Worm (Caenorhabditis elegans): ENCODE measurements around the gene rpl-16.

Gene rpl-16

ce11 chrIII:3488224-3488623 is 15.2 kb downstream of the rpl-16 start, which contains the start of gene C34C12.7:
Gene C34C12.7, minus strand, starts transcription at chrIII:3488341.
- TF ChIP-seq ztf-11 (tag; optimal IDR thresholded peaks at IDR 0.05) (no peak), eor-1 (tag; optimal IDR thresholded peaks at IDR 0.05) (no peak), ceh-82 (tag; optimal IDR thresholded peaks at IDR 0.05) (no peak), lin-15B (tag; optimal IDR thresholded peaks at IDR 0.05) (no peak), elt-2 (tag; optimal IDR thresholded peaks at IDR 0.05) (no peak), nhr-77 (tag; optimal IDR thresholded peaks at IDR 0.05) (no peak), daf-12 (tag; optimal IDR thresholded peaks at IDR 0.05) (no peak), jun-1 (tag; optimal IDR thresholded peaks at IDR 0.05) (no peak), elt-1 (tag; optimal IDR thresholded peaks at IDR 0.05) (no peak), nhr-23 (tag; optimal IDR thresholded peaks at IDR 0.05) (no peak), unc-39 (tag; optimal IDR thresholded peaks at IDR 0.05) (no peak), ZK546.5 (tag; optimal IDR thresholded peaks at IDR 0.05) (no peak), nhr-25 (tag; optimal IDR thresholded peaks at IDR 0.05) (no peak), pqm-1 (tag; optimal IDR thresholded peaks at IDR 0.05) (no peak), unc-62 (GFP tag; optimal IDR thresholded peaks at IDR 0.05) (no peak), R02D3.7 (tag; optimal IDR thresholded peaks at IDR 0.05) (no peak)

DNA sequence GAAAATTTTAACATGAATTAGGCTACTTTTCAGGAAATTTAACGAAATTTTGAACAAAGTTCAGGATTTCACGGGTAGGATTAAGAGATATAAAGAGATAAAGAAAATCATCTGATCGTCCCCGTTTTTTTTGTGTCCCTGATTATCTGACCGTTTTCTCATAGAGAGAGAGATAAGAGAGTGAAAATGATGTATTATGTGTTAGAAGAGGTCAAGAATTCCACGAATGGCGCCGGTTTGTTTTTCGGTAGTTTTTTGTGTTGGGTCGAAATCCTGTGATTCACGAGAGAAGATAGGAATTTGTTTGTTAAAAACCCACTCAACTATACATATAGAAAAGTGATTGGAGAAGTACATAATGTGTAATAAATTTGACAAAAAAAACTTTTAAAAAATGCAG is 16.3 kb downstream of the rpl-16 start:
- TF ChIP-seq nhr-23 (tag; optimal IDR thresholded peaks at IDR 0.05) (peak; percentile 51), elt-3 (tag; optimal IDR thresholded peaks at IDR 0.05) (no peak)

- peak; percentile 3 for TF ChIP-seq nhr-43 (tag; optimal IDR thresholded peaks at IDR 0.05; ENCODE audit: poor library complexity, severe bottlenecking)
- peak; percentile 6 for TF ChIP-seq nhr-23 (tag; optimal IDR thresholded peaks at IDR 0.05)
- TF ChIP-seq pha-4 (tag; optimal IDR thresholded peaks at IDR 0.05): no peak
- no peak for TF ChIP-seq nhr-25 (tag; optimal IDR thresholded peaks at IDR 0.05)
Observed at ce11 chrIII:3486055-3486454, 17.3 kb downstream of the rpl-16 start.

DNA sequence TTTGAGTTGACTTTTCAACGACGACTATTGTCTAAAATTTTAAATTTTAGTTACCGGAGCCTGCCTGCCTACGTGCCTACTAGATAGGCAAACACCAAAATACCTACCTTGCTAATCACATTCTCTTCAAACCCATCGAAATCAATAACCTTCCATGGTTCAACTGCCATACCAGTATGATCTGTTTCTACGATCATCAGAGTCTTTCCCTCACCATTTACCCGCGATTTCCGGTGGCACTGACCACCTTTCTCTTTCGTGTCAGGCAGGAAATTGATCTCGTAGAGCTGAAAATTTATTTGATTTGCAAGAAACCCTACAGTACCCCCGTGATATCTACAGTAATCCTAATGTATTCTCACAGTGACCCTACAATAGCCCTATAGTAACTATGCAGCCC is 18.4 kb downstream of the rpl-16 start:
- no peak for TF ChIP-seq nhr-28 (tag; optimal IDR thresholded peaks at IDR 0.05)
- no peak for TF ChIP-seq nhr-23 (tag; optimal IDR thresholded peaks at IDR 0.05)
- no peak for TF ChIP-seq zag-1 (tag; optimal IDR thresholded peaks at IDR 0.05)
- TF ChIP-seq elt-2 (tag; optimal IDR thresholded peaks at IDR 0.05): no peak
- no peak for TF ChIP-seq pha-4 (tag; optimal IDR thresholded peaks at IDR 0.05)
- TF ChIP-seq mdl-1 (tag; optimal IDR thresholded peaks at IDR 0.05): no peak

DNA sequence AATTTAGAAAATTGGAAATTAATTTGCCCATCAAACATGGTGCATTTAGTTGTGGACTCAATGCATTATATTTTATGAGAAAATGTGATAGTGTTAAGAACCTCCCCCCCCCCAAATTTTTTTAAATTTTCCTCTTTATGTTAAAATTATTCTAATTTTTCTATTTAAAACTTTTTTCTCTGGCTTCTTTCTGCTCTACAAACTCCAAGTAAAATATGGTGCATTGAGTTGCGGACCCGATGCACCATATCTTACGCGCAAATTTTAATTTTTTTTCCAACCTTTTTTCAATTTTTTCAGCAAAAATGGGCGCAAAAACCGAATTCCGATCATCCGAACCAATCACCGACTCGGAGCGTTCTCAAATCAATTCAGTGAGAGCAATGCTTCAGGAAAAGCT is 21.1 kb downstream of the rpl-16 start, which contains the start of gene C34C12.6:
Gene C34C12.6, plus strand, starts transcription at position 301 of the 400 bp plus-strand sequence.
- TF ChIP-seq ceh-82 (tag; optimal IDR thresholded peaks at IDR 0.05): no peak
- TF ChIP-seq ceh-16 (tag; optimal IDR thresholded peaks at IDR 0.05): no peak
- no peak for TF ChIP-seq elt-1 (tag; optimal IDR thresholded peaks at IDR 0.05)
- no peak for TF ChIP-seq lsy-12 (tag; optimal IDR thresholded peaks at IDR 0.05)
- TF ChIP-seq egl-5 (tag; optimal IDR thresholded peaks at IDR 0.05): no peak
- TF ChIP-seq nhr-76 (tag; optimal IDR thresholded peaks at IDR 0.05): no peak
- TF ChIP-seq unc-62 (GFP tag; optimal IDR thresholded peaks at IDR 0.05): no peak
- no peak for TF ChIP-seq pqm-1 (tag; optimal IDR thresholded peaks at IDR 0.05)
- no peak for TF ChIP-seq jun-1 (tag; optimal IDR thresholded peaks at IDR 0.05)

DNA sequence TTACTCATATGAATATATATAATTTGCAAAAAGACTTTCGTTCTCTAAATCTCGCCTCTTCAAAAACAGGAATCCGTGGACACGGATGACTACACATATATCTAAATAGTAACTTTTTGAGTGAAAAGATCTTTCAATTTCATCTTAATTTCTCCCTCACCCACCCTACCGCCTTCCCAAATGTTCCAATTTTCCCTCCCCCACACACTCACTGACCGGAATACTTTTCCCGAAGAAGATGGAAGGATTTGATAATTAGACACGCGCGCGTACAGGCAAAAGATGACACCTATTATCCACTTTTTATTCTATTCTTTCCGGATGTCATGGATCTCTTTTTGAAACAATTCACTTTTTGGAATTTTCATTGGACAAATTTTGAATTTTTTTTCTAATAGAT is 22.5 kb downstream of the rpl-16 start:
- TF ChIP-seq ceh-9 (tag; optimal IDR thresholded peaks at IDR 0.05) (no peak), nhr-23 (tag; optimal IDR thresholded peaks at IDR 0.05) (peak; percentile 51)

- TF ChIP-seq nhr-23 (tag; optimal IDR thresholded peaks at IDR 0.05) (peak; percentile 34), nhr-77 (tag; optimal IDR thresholded peaks at IDR 0.05) (no peak), unc-39 (tag; optimal IDR thresholded peaks at IDR 0.05) (no peak), nhr-25 (tag; optimal IDR thresholded peaks at IDR 0.05) (peak; percentile 71), daf-12 (tag; optimal IDR thresholded peaks at IDR 0.05) (no peak)
Observed at ce11 chrIII:3480236-3480635, 23.2 kb downstream of the rpl-16 start.

- no peak for TF ChIP-seq nhr-43 (tag; optimal IDR thresholded peaks at IDR 0.05; ENCODE audit: poor library complexity, severe bottlenecking)
- TF ChIP-seq nfya-1 (tag; optimal IDR thresholded peaks at IDR 0.05; ENCODE audit: insufficient read depth): peak; percentile 80
- TF ChIP-seq elt-1 (tag; optimal IDR thresholded peaks at IDR 0.05): peak; percentile 86
Observed at ce11 chrIII:3478795-3479398, 24.5 kb downstream of the rpl-16 start.
